Fruit fly (Drosophila melanogaster) whole organism, embryonic: ENCODE measurements around the gene CG12998.

Experiments
- ATbp ChIP-seq: fragments of 200-800 bp; sonication (Bioruptor generic); optimal IDR thresholded peaks from 2 replicates; lab custom pipeline; 2017; ENCODE audit warnings: missing biosample characterization, mild to moderate bottlenecking, missing genetic modification characterization, missing genetic modification reagents
- Blimp-1 ChIP-seq: fragments of 200-800 bp; sonication (Bioruptor generic); optimal IDR thresholded peaks from 3 replicates; lab custom pipeline; 2018; ENCODE audit warnings: missing biosample characterization, missing genetic modification characterization, mild to moderate bottlenecking, moderate library complexity, missing genetic modification reagents
- BtbVII ChIP-seq: fragments of 200-800 bp; sonication (Bioruptor generic); optimal IDR thresholded peaks from 3 replicates; lab custom pipeline; 2017; ENCODE audit warnings: missing biosample characterization, mild to moderate bottlenecking, missing genetic modification characterization
- CG10147 ChIP-seq: fragments of 200-800 bp; sonication (Bioruptor generic); optimal IDR thresholded peaks from 2 replicates; lab custom pipeline; 2019; ENCODE audit warnings: missing biosample characterization, mild to moderate bottlenecking, missing genetic modification characterization, moderate library complexity
- CG10654 ChIP-seq: fragments of 200-800 bp; sonication (Bioruptor generic); optimal IDR thresholded peaks from 2 replicates; lab custom pipeline; 2016; ENCODE audit warnings: missing biosample characterization, missing genetic modification characterization
- CG12299 ChIP-seq: fragments of 200-800 bp; sonication (Bioruptor generic); optimal IDR thresholded peaks from 2 replicates; lab custom pipeline; 2018; ENCODE audit warnings: missing biosample characterization, mild to moderate bottlenecking, missing genetic modification characterization
- CG17359 ChIP-seq: fragments of 200-800 bp; sonication (Bioruptor generic); optimal IDR thresholded peaks from 3 replicates; lab custom pipeline; 2018; ENCODE audit warnings: missing biosample characterization, mild to moderate bottlenecking, missing genetic modification characterization, moderate library complexity
- CG2678 ChIP-seq: fragments of 200-800 bp; sonication (Bioruptor generic); optimal IDR thresholded peaks from 3 replicates; lab custom pipeline; 2019; ENCODE audit warnings: missing biosample characterization, mild to moderate bottlenecking, missing genetic modification characterization, moderate library complexity
- CG2712 ChIP-seq: fragments of 200-800 bp; optimal IDR thresholded peaks from 3 replicates; lab custom pipeline; 2019; ENCODE audit warnings: missing biosample characterization, mild to moderate bottlenecking, missing genetic modification characterization, moderate library complexity
- CG31388 ChIP-seq: fragments of 200-800 bp; sonication (Bioruptor generic); optimal IDR thresholded peaks from 2 replicates; lab custom pipeline; 2016; ENCODE audit warnings: missing biosample characterization, missing genetic modification characterization
- CG32772 ChIP-seq: fragments of 200-800 bp; sonication (Bioruptor generic); IDR thresholded peaks from 2 replicates; pipeline ENCODE4 v1.3.6; 2022; ENCODE audit warnings: missing biosample characterization, missing genetic modification characterization
- CG3995 ChIP-seq: fragments of 200-800 bp; sonication (Bioruptor generic); optimal IDR thresholded peaks from 3 replicates; lab custom pipeline; 2016; ENCODE audit warnings: missing biosample characterization, missing genetic modification characterization
- CG4424 ChIP-seq: fragments of 200-800 bp; sonication (Bioruptor generic); optimal IDR thresholded peaks from 3 replicates; lab custom pipeline; 2016; ENCODE audit warnings: missing biosample characterization, missing genetic modification characterization
- CG8281 ChIP-seq: fragments of 200-800 bp; sonication (Bioruptor generic); optimal IDR thresholded peaks from 2 replicates; lab custom pipeline; 2018; ENCODE audit warnings: missing biosample characterization, mild to moderate bottlenecking, missing genetic modification characterization, moderate library complexity
- CG9932 ChIP-seq: fragments of 200-800 bp; sonication (Bioruptor generic); IDR thresholded peaks from 2 replicates; pipeline ENCODE4 v1.3.6; 2022; ENCODE audit warnings: missing biosample characterization, missing genetic modification characterization
- D ChIP-seq, 2 experiments: fragments of 200-800 bp in 1 of 2; fragments of >200 bp in 1 of 2; sonication (Bioruptor generic) in 1 of 2; optimal IDR thresholded peaks; 2 replicates in 1 of 2; 3 replicates in 1 of 2; lab custom pipeline; 2017; ENCODE audit warnings: mild to moderate bottlenecking in 1 of 2, missing biosample characterization in 1 of 2, missing genetic modification characterization in 1 of 2, missing genetic modification reagents in 1 of 2
- D19A ChIP-seq: fragments of 200-800 bp; optimal IDR thresholded peaks from 3 replicates; lab custom pipeline; 2019; ENCODE audit warnings: missing biosample characterization, mild to moderate bottlenecking, missing genetic modification characterization, moderate library complexity
- Dbx ChIP-seq: fragments of 200-800 bp; sonication (Bioruptor generic); IDR thresholded peaks from 3 replicates; pipeline ENCODE4 v1.3.6; 2022; ENCODE audit warnings: missing biosample characterization, missing genetic modification characterization
- Dfd ChIP-seq, 2 experiments: fragments of >200 bp; optimal IDR thresholded peaks; 2 replicates each; lab custom pipeline; 2017; ENCODE audit warnings: missing biosample characterization in 2 of 2, missing genetic modification characterization in 2 of 2
- Doc2 ChIP-seq: fragments of 200-800 bp; sonication (Bioruptor generic); IDR thresholded peaks from 2 replicates; pipeline ENCODE4 v1.3.6; 2022; ENCODE audit warnings: missing biosample characterization, missing genetic modification characterization
- ERR ChIP-seq: fragments of 200-800 bp; sonication (Bioruptor generic); optimal IDR thresholded peaks from 2 replicates; lab custom pipeline; 2016; ENCODE audit warnings: missing biosample characterization, missing genetic modification characterization
- H15 ChIP-seq: fragments of 200-800 bp; sonication (Bioruptor generic); IDR thresholded peaks from 3 replicates; pipeline ENCODE4 v1.3.6; 2022; ENCODE audit warnings: missing biosample characterization, missing genetic modification characterization
- HLH3B ChIP-seq: fragments of 200-800 bp; sonication (Bioruptor generic); IDR thresholded peaks from 2 replicates; pipeline ENCODE4 v1.3.6; 2022; ENCODE audit warnings: missing biosample characterization, missing genetic modification characterization
- HLH54F ChIP-seq: fragments of 200-800 bp; sonication (Bioruptor generic); optimal IDR thresholded peaks from 3 replicates; lab custom pipeline; 2016; ENCODE audit warnings: missing biosample characterization, missing genetic modification characterization
- HmgZ ChIP-seq: fragments of 200-800 bp; sonication (Bioruptor generic); optimal IDR thresholded peaks from 2 replicates; lab custom pipeline; 2018; ENCODE audit warnings: missing biosample characterization, mild to moderate bottlenecking, missing genetic modification characterization
- Hr78 ChIP-seq, 2 experiments: fragments of 200-800 bp in 1 of 2; fragments of >200 bp in 1 of 2; sonication (Bioruptor generic) in 1 of 2; optimal IDR thresholded peaks; 2 replicates each; lab custom pipeline; 2017 to 2019; ENCODE audit warnings: missing biosample characterization in 2 of 2, missing genetic modification characterization in 2 of 2, mild to moderate bottlenecking in 1 of 2, moderate library complexity in 1 of 2
- Mrtf ChIP-seq: fragments of 200-800 bp; sonication (Bioruptor generic); IDR thresholded peaks from 3 replicates; pipeline ENCODE4 v1.3.6; 2022; ENCODE audit warnings: missing biosample characterization, missing genetic modification characterization
- NFAT ChIP-seq: fragments of 200-800 bp; sonication (Bioruptor generic); IDR thresholded peaks from 2 replicates; pipeline ENCODE4 v1.3.6; 2022; ENCODE audit warnings: missing biosample characterization, missing genetic modification characterization
- Pdp1 ChIP-seq, 2 experiments: fragments of 200-800 bp; sonication (Bioruptor generic); optimal IDR thresholded peaks; 3 replicates each; lab custom pipeline; 2016; ENCODE audit warnings: missing biosample characterization in 2 of 2, missing genetic modification characterization in 2 of 2, mild to moderate bottlenecking in 1 of 2, moderate library complexity in 1 of 2
- Xrp1 ChIP-seq: fragments of 200-800 bp; sonication (Bioruptor generic); IDR thresholded peaks from 2 replicates; pipeline ENCODE4 v1.3.6; 2022; ENCODE audit warnings: missing biosample characterization, missing genetic modification characterization
- ara ChIP-seq: fragments of 200-800 bp; sonication (Bioruptor generic); IDR thresholded peaks from 2 replicates; pipeline ENCODE4 v1.3.6; 2022; ENCODE audit warnings: missing biosample characterization, missing genetic modification characterization
- chif ChIP-seq, 2 experiments: fragments of 200-800 bp; sonication (Bioruptor generic); optimal IDR thresholded peaks; 3 replicates each; lab custom pipeline; 2016; ENCODE audit warnings: missing biosample characterization in 2 of 2, missing genetic modification characterization in 2 of 2
- corto ChIP-seq: fragments of 200-800 bp; sonication (Bioruptor generic); optimal IDR thresholded peaks from 2 replicates; lab custom pipeline; 2016; ENCODE audit warnings: missing biosample characterization, mild to moderate bottlenecking, missing genetic modification characterization, moderate library complexity
- dpn ChIP-seq, 2 experiments: fragments of 200-800 bp; sonication (Bioruptor generic); optimal IDR thresholded peaks; 3 replicates each; lab custom pipeline; 2016; ENCODE audit warnings: missing biosample characterization in 2 of 2, missing genetic modification characterization in 2 of 2
- jing ChIP-seq: fragments of 200-800 bp; sonication (Bioruptor generic); optimal IDR thresholded peaks from 2 replicates; lab custom pipeline; 2018; ENCODE audit warnings: missing biosample characterization, mild to moderate bottlenecking, missing genetic modification characterization
- ken ChIP-seq: fragments of 200-800 bp; sonication (Bioruptor generic); IDR thresholded peaks from 3 replicates; pipeline ENCODE4 v1.3.6; 2022; ENCODE audit warnings: missing biosample characterization, missing genetic modification characterization
- lmd ChIP-seq: fragments of 200-800 bp; sonication (Bioruptor generic); IDR thresholded peaks from 2 replicates; pipeline ENCODE4 v1.3.6; 2022; ENCODE audit warnings: missing biosample characterization, missing genetic modification characterization
- nmo ChIP-seq: fragments of 200-800 bp; sonication (Bioruptor generic); optimal IDR thresholded peaks from 2 replicates; lab custom pipeline; 2018; ENCODE audit warnings: missing biosample characterization, mild to moderate bottlenecking, missing genetic modification characterization, moderate library complexity
- oc ChIP-seq: fragments of 200-800 bp; sonication (Bioruptor generic); optimal IDR thresholded peaks from 2 replicates; lab custom pipeline; 2018; ENCODE audit warnings: missing biosample characterization, mild to moderate bottlenecking, missing genetic modification characterization, moderate library complexity
- pros ChIP-seq: fragments of 200-800 bp; sonication (Bioruptor generic); optimal IDR thresholded peaks from 3 replicates; lab custom pipeline; 2019; ENCODE audit warnings: missing biosample characterization, mild to moderate bottlenecking, missing genetic modification characterization, moderate library complexity
- sd ChIP-seq: fragments of 200-800 bp; sonication (Bioruptor generic); optimal IDR thresholded peaks from 3 replicates; lab custom pipeline; 2018; ENCODE audit warnings: missing biosample characterization, mild to moderate bottlenecking, missing genetic modification characterization, moderate library complexity
- sisA ChIP-seq: fragments of 200-800 bp; sonication (Bioruptor generic); IDR thresholded peaks from 2 replicates; pipeline ENCODE4 v1.3.6; 2022; ENCODE audit warnings: missing biosample characterization, missing genetic modification characterization
- tna ChIP-seq: fragments of 200-800 bp; sonication (Bioruptor generic); IDR thresholded peaks from 2 replicates; pipeline ENCODE4 v1.3.6; 2022; ENCODE audit warnings: missing biosample characterization, missing genetic modification characterization; ENCODE audit not compliant: partially characterized antibody
- unpg ChIP-seq: fragments of 200-800 bp; sonication (Bioruptor generic); optimal IDR thresholded peaks from 3 replicates; lab custom pipeline; 2018; ENCODE audit warnings: missing biosample characterization, mild to moderate bottlenecking, missing genetic modification characterization, moderate library complexity
- vnd ChIP-seq: fragments of 200-800 bp; sonication (Bioruptor generic); IDR thresholded peaks from 3 replicates; pipeline ENCODE4 v1.3.6; 2022; ENCODE audit warnings: missing biosample characterization, missing genetic modification characterization; ENCODE audit not compliant: partially characterized antibody
- vvl ChIP-seq: fragments of 200-800 bp; sonication (Bioruptor generic); IDR thresholded peaks from 2 replicates; pipeline ENCODE4 v1.3.6; 2022; ENCODE audit warnings: missing biosample characterization, missing genetic modification characterization
- wor ChIP-seq: fragments of 200-800 bp; sonication (Bioruptor generic); IDR thresholded peaks from 2 replicates; pipeline ENCODE4 v1.3.6; 2022; ENCODE audit warnings: missing biosample characterization, missing genetic modification characterization
- zfh1 ChIP-seq: fragments of 200-800 bp; sonication (Bioruptor generic); IDR thresholded peaks from 3 replicates; pipeline ENCODE4 v1.3.6; 2022; ENCODE audit warnings: missing biosample characterization, missing genetic modification characterization

Gene CG12998

dm6 chrX:17172777-17173315, 45.6 kb upstream of the CG12998 start:
- TF ChIP-seq Pdp1 (GFP tag; optimal IDR thresholded peaks at IDR 0.05; lab: Kevin White, UChicago), result peak in 1 of 2 experiments; percentile 48
- TF ChIP-seq Mrtf (GFP tag; lab: Robert Waterston, UW), result no peak
- TF ChIP-seq HLH54F (GFP tag; lab: Kevin White, UChicago), result no peak
- no peak for TF ChIP-seq CG17359 (tag; lab: Kevin White, UChicago)
- peak; percentile 78 for TF ChIP-seq Blimp-1
- peak; percentile 71 for TF ChIP-seq pros (GFP tag; lab: Kevin White, UChicago)
- peak; percentile 93 for TF ChIP-seq CG8281 (tag; lab: Kevin White, UChicago)
- TF ChIP-seq oc (tag; lab: Kevin White, UChicago), result peak; percentile 13
- no peak for TF ChIP-seq Doc2 (GFP tag; lab: Robert Waterston, UW)
- TF ChIP-seq Hr78 (GFP tag; optimal IDR thresholded peaks at IDR 0.05; lab: Kevin White, UChicago), result peak in 1 of 2 experiments; percentile 96

dm6 chrX:17174115-17174514, 44.4 kb upstream of the CG12998 start:
- TF ChIP-seq ERR (GFP tag; lab: Kevin White, UChicago) (no peak), D19A (tag; lab: Kevin White, UChicago) (peak; percentile 42), sisA (GFP tag; lab: Robert Waterston, UW) (peak; percentile 50; the same call in 1 of the 2 replicates), NFAT (0 out of 2 replicates have a peak, but pooled peaks have one; percentile 10), CG3995 (GFP tag; lab: Kevin White, UChicago) (no peak), BtbVII (no peak), wor (GFP tag; lab: Robert Waterston, UW) (no peak), vnd (GFP tag; lab: Robert Waterston, UW) (no peak), nmo (GFP tag; lab: Kevin White, UChicago) (peak; percentile 32), CG32772 (GFP tag; lab: Robert Waterston, UW) (no peak), ken (GFP tag; lab: Robert Waterston, UW) (no peak), lmd (peak; percentile 17; the same call in 1 of the 2 replicates), unpg (GFP tag; lab: Kevin White, UChicago) (no peak), Dfd (GFP tag; optimal IDR thresholded peaks at IDR 0.05; lab: Kevin White, UChicago) (no peak), dpn (GFP tag; optimal IDR thresholded peaks at IDR 0.05; lab: Kevin White, UChicago) (no peak), jing (no peak), vvl (GFP tag; lab: Robert Waterston, UW) (peak; percentile 56; the same call in 1 of the 2 replicates), zfh1 (GFP tag; lab: Robert Waterston, UW) (peak; percentile 54; the same call in 1 of the 3 replicates), HmgZ (no peak), H15 (GFP tag; lab: Robert Waterston, UW) (0 out of 3 replicates have a peak, but pooled peaks have one; percentile 40), chif (GFP tag; optimal IDR thresholded peaks at IDR 0.05; lab: Kevin White, UChicago) (no peak), CG4424 (GFP tag; lab: Kevin White, UChicago) (peak; percentile 5), CG2678 (tag; lab: Kevin White, UChicago) (peak; percentile 35), CG10654 (GFP tag; lab: Kevin White, UChicago) (no peak), sd (no peak), tna (GFP tag; lab: Robert Waterston, UW) (no peak), CG12299 (tag; lab: Kevin White, UChicago) (no peak), Mrtf (GFP tag; lab: Robert Waterston, UW) (no peak), corto (GFP tag; lab: Kevin White, UChicago) (no peak), ATbp (GFP tag; lab: Kevin White, UChicago) (peak; percentile 12), D (optimal IDR thresholded peaks at IDR 0.05; lab: Kevin White, UChicago) (no peak), D (GFP tag; optimal IDR thresholded peaks at IDR 0.05; lab: Kevin White, UChicago) (peak; percentile 20), CG2712 (peak; percentile 58), CG10147 (GFP tag; lab: Kevin White, UChicago) (no peak), CG9932 (no peak), ara (peak; percentile 49; the same call in 1 of the 2 replicates), CG31388 (no peak), Dbx (no peak), HLH3B (GFP tag; lab: Robert Waterston, UW) (0 out of 2 replicates have a peak, but pooled peaks have one; percentile 11), Xrp1 (GFP tag; lab: Robert Waterston, UW) (peak; percentile 69)
